Worm (Caenorhabditis elegans): ENCODE data around the gene ZK938.11.
"Not testable (repeated sequence)": the region's sequence is repeated elsewhere in the genome, so short reads cannot be mapped to it uniquely, and the experiment has no call there.

ZK938.11 gene

ce11 chrII:9871061-9871460 is 30.8 kb upstream of the ZK938.11 start, which contains the start of gene chil-7:
Gene chil-7, minus strand, starts transcription at chrII:9871172.
- TF ChIP-seq F13C5.2 (tag; optimal IDR thresholded peaks at IDR 0.05) = no peak
- no peak for TF ChIP-seq pes-1 (GFP tag; IDR thresholded peaks at IDR 0.05)
- no peak for TF ChIP-seq hnd-1 (tag; optimal IDR thresholded peaks at IDR 0.05)
- no peak for TF ChIP-seq ceh-36 (tag; optimal IDR thresholded peaks at IDR 0.05)
- no peak for TF ChIP-seq tra-4 (tag; optimal IDR thresholded peaks at IDR 0.05)
- TF ChIP-seq aly-1 (tag; optimal IDR thresholded peaks at IDR 0.05) = no peak
- TF ChIP-seq hmg-4 (GFP tag; optimal IDR thresholded peaks at IDR 0.05) = no peak
- TF ChIP-seq ama-1 (optimal IDR thresholded peaks at IDR 0.05) = no peak
- TF ChIP-seq sea-1 (GFP tag; conservative IDR thresholded peaks at IDR 0.05) = no peak
- TF ChIP-seq scrt-1 (GFP tag; IDR thresholded peaks at IDR 0.05) = no peak

ce11 chrII:9868698-9869097 is 28.5 kb upstream of the ZK938.11 start, which contains the start of gene old-1:
Gene old-1, minus strand, starts transcription at chrII:9868747.
- TF ChIP-seq B0310.2 (tag; optimal IDR thresholded peaks at IDR 0.05) (no peak), scrt-1 (GFP tag; IDR thresholded peaks at IDR 0.05) (no peak), sea-1 (GFP tag; conservative IDR thresholded peaks at IDR 0.05) (no peak), hnd-1 (tag; optimal IDR thresholded peaks at IDR 0.05) (no peak), ama-1 (optimal IDR thresholded peaks at IDR 0.05) (no peak)

- TF ChIP-seq hnd-1 (tag; optimal IDR thresholded peaks at IDR 0.05) (no peak), hmbx-1 (tag; optimal IDR thresholded peaks at IDR 0.05) (no peak), aly-1 (tag; optimal IDR thresholded peaks at IDR 0.05) (no peak), tbx-11 (GFP tag; IDR thresholded peaks at IDR 0.05) (no peak), ets-7 (tag; optimal IDR thresholded peaks at IDR 0.05) (no peak), ama-1 (optimal IDR thresholded peaks at IDR 0.05) (no peak), scrt-1 (GFP tag; IDR thresholded peaks at IDR 0.05) (no peak), B0310.2 (tag; optimal IDR thresholded peaks at IDR 0.05) (no peak), hmg-4 (GFP tag; optimal IDR thresholded peaks at IDR 0.05) (no peak)
Measured at ce11 chrII:9868207-9868606, 28.0 kb upstream of the ZK938.11 start.

- TF ChIP-seq hmbx-1 (tag; optimal IDR thresholded peaks at IDR 0.05); F13C5.2 (tag; optimal IDR thresholded peaks at IDR 0.05); scrt-1 (GFP tag; IDR thresholded peaks at IDR 0.05): not testable (repeated sequence)
Measured at ce11 chrII:9866378-9866777, 26.2 kb upstream of the ZK938.11 start, which contains the start of gene chil-1. Gene chil-1, minus strand, starts transcription at chrII:9866478.

ce11 chrII:9862147-9862546 is 21.9 kb upstream of the ZK938.11 start, which contains the start of gene C08H9.18:
Gene C08H9.18, minus strand, starts transcription at chrII:9862247.
- TF ChIP-seq sea-1 (GFP tag; conservative IDR thresholded peaks at IDR 0.05) (no peak), tra-4 (tag; optimal IDR thresholded peaks at IDR 0.05) (no peak), ama-1 (optimal IDR thresholded peaks at IDR 0.05) (no peak), F13C5.2 (tag; optimal IDR thresholded peaks at IDR 0.05) (no peak), hmg-4 (GFP tag; optimal IDR thresholded peaks at IDR 0.05) (no peak), tbx-37 (GFP tag; conservative IDR thresholded peaks at IDR 0.05) (no peak), ceh-13 (GFP tag; optimal IDR thresholded peaks at IDR 0.05) (no peak), scrt-1 (GFP tag; IDR thresholded peaks at IDR 0.05) (no peak), B0310.2 (tag; optimal IDR thresholded peaks at IDR 0.05) (no peak), hmbx-1 (tag; optimal IDR thresholded peaks at IDR 0.05) (no peak), aly-1 (tag; optimal IDR thresholded peaks at IDR 0.05) (no peak), ceh-36 (tag; optimal IDR thresholded peaks at IDR 0.05) (no peak), pes-1 (GFP tag; IDR thresholded peaks at IDR 0.05) (no peak), tbx-11 (GFP tag; IDR thresholded peaks at IDR 0.05) (no peak), flt-1 (GFP tag; IDR thresholded peaks at IDR 0.05) (no peak), ets-7 (tag; optimal IDR thresholded peaks at IDR 0.05) (no peak), hnd-1 (tag; optimal IDR thresholded peaks at IDR 0.05) (no peak)

ce11 chrII:9861394-9861793 is 21.2 kb upstream of the ZK938.11 start, which contains the start of gene chil-3:
Gene chil-3, minus strand, starts transcription at chrII:9861494.
- TF ChIP-seq ets-7 (tag; optimal IDR thresholded peaks at IDR 0.05) (no peak), hmbx-1 (tag; optimal IDR thresholded peaks at IDR 0.05) (no peak), ama-1 (optimal IDR thresholded peaks at IDR 0.05) (no peak), sea-1 (GFP tag; conservative IDR thresholded peaks at IDR 0.05) (no peak), pes-1 (GFP tag; IDR thresholded peaks at IDR 0.05) (no peak), F13C5.2 (tag; optimal IDR thresholded peaks at IDR 0.05) (no peak), B0310.2 (tag; optimal IDR thresholded peaks at IDR 0.05) (no peak), ceh-36 (tag; optimal IDR thresholded peaks at IDR 0.05) (no peak), flt-1 (GFP tag; IDR thresholded peaks at IDR 0.05) (no peak), ceh-13 (GFP tag; optimal IDR thresholded peaks at IDR 0.05) (no peak), tbx-11 (GFP tag; IDR thresholded peaks at IDR 0.05) (no peak), hmg-4 (GFP tag; optimal IDR thresholded peaks at IDR 0.05) (no peak), tra-4 (tag; optimal IDR thresholded peaks at IDR 0.05) (no peak), tbx-37 (GFP tag; conservative IDR thresholded peaks at IDR 0.05) (no peak), scrt-1 (GFP tag; IDR thresholded peaks at IDR 0.05) (no peak), aly-1 (tag; optimal IDR thresholded peaks at IDR 0.05) (no peak), hnd-1 (tag; optimal IDR thresholded peaks at IDR 0.05) (no peak)

- TF ChIP-seq tbx-37 (GFP tag; conservative IDR thresholded peaks at IDR 0.05) (no peak), aly-1 (tag; optimal IDR thresholded peaks at IDR 0.05) (no peak), scrt-1 (GFP tag; IDR thresholded peaks at IDR 0.05) (no peak), flt-1 (GFP tag; IDR thresholded peaks at IDR 0.05) (no peak), hmg-4 (GFP tag; optimal IDR thresholded peaks at IDR 0.05) (no peak), hmbx-1 (tag; optimal IDR thresholded peaks at IDR 0.05) (no peak), ceh-13 (GFP tag; optimal IDR thresholded peaks at IDR 0.05) (no peak), sea-1 (GFP tag; conservative IDR thresholded peaks at IDR 0.05) (no peak), ceh-36 (tag; optimal IDR thresholded peaks at IDR 0.05) (no peak), ama-1 (optimal IDR thresholded peaks at IDR 0.05) (no peak)
Measured at ce11 chrII:9859575-9859974, 19.4 kb upstream of the ZK938.11 start, which contains the start of gene chil-5. Gene chil-5, minus strand, starts transcription at chrII:9859675.

ce11 chrII:9857791-9858190 is 17.6 kb upstream of the ZK938.11 start, which contains the start of gene chil-6:
Gene chil-6, minus strand, starts transcription at chrII:9857891.
- TF ChIP-seq tbx-11 (GFP tag; IDR thresholded peaks at IDR 0.05) = no peak
- TF ChIP-seq ets-7 (tag; optimal IDR thresholded peaks at IDR 0.05) = no peak
- no peak for TF ChIP-seq F13C5.2 (tag; optimal IDR thresholded peaks at IDR 0.05)
- no peak for TF ChIP-seq hmbx-1 (tag; optimal IDR thresholded peaks at IDR 0.05)
- no peak for TF ChIP-seq ama-1 (optimal IDR thresholded peaks at IDR 0.05)
- no peak for TF ChIP-seq scrt-1 (GFP tag; IDR thresholded peaks at IDR 0.05)
- TF ChIP-seq aly-1 (tag; optimal IDR thresholded peaks at IDR 0.05) = no peak
- TF ChIP-seq tra-4 (tag; optimal IDR thresholded peaks at IDR 0.05) = no peak
- TF ChIP-seq hmg-4 (GFP tag; optimal IDR thresholded peaks at IDR 0.05) = no peak
- TF ChIP-seq B0310.2 (tag; optimal IDR thresholded peaks at IDR 0.05) = no peak
- TF ChIP-seq tbx-37 (GFP tag; conservative IDR thresholded peaks at IDR 0.05) = no peak
- TF ChIP-seq pes-1 (GFP tag; IDR thresholded peaks at IDR 0.05) = no peak
- TF ChIP-seq sea-1 (GFP tag; conservative IDR thresholded peaks at IDR 0.05) = no peak
- TF ChIP-seq ceh-13 (GFP tag; optimal IDR thresholded peaks at IDR 0.05) = no peak
- no peak for TF ChIP-seq hnd-1 (tag; optimal IDR thresholded peaks at IDR 0.05)
- no peak for TF ChIP-seq flt-1 (GFP tag; IDR thresholded peaks at IDR 0.05)
- no peak for TF ChIP-seq ceh-36 (tag; optimal IDR thresholded peaks at IDR 0.05)

Data from whole organism, early embryonic.